Worm (Caenorhabditis elegans) whole organism, L2 larva: ENCODE results near the gene str-14.

Experiments used
- R02D3.7 ChIP-seq: fragments of 150-350 bp; optimal IDR thresholded peaks from 2 replicates; lab custom pipeline; 2014; ENCODE audit warnings: missing biosample characterization, missing genetic modification characterization
- Y55F3AM.14 ChIP-seq: fragments of 200-800 bp; sonication (Bioruptor generic); optimal IDR thresholded peaks from 2 replicates; lab custom pipeline; 2018; ENCODE audit warnings: mild to moderate bottlenecking, missing genetic modification characterization, missing compliant biosample characterization
- ZK546.5 ChIP-seq: sonication (generic microtip); optimal IDR thresholded peaks from 2 replicates; lab custom pipeline; 2017; ENCODE audit warnings: missing biosample characterization, missing genetic modification characterization
- alr-1 ChIP-seq: fragments of 150-350 bp; optimal IDR thresholded peaks from 2 replicates; lab custom pipeline; 2014; ENCODE audit warnings: missing biosample characterization, missing genetic modification characterization
- aly-2 ChIP-seq: fragments of 150-350 bp; optimal IDR thresholded peaks from 2 replicates; lab custom pipeline; 2014; ENCODE audit warnings: missing biosample characterization, missing genetic modification characterization
- blmp-1 ChIP-seq: sonication (generic microtip); optimal IDR thresholded peaks from 2 replicates; lab custom pipeline; 2017; ENCODE audit warnings: missing genetic modification characterization, mild to moderate bottlenecking, missing compliant biosample characterization, antibody characterized with exemption, moderate library complexity; ENCODE audit not compliant: insufficient read depth
- ceh-16 ChIP-seq: fragments of 150-350 bp; optimal IDR thresholded peaks from 2 replicates; lab custom pipeline; 2014; ENCODE audit warnings: missing biosample characterization, missing genetic modification characterization
- crh-2 ChIP-seq: sonication (generic microtip); optimal IDR thresholded peaks from 2 replicates; lab custom pipeline; 2017; ENCODE audit warnings: missing biosample characterization, missing genetic modification characterization
- dmd-4 ChIP-seq: sonication (generic microtip); optimal IDR thresholded peaks from 2 replicates; lab custom pipeline; 2017; ENCODE audit warnings: missing biosample characterization, missing genetic modification characterization
- egl-27 ChIP-seq: sonication (generic microtip); optimal IDR thresholded peaks from 3 replicates; lab custom pipeline; 2017; ENCODE audit warnings: missing biosample characterization, missing genetic modification reagents, missing genetic modification characterization
- elt-1 ChIP-seq: fragments of 150-350 bp; optimal IDR thresholded peaks from 2 replicates; lab custom pipeline; 2014; ENCODE audit warnings: missing biosample characterization, missing genetic modification characterization
- elt-3 ChIP-seq: sonication (generic microtip); optimal IDR thresholded peaks from 2 replicates; lab custom pipeline; 2017; ENCODE audit warnings: missing biosample characterization, missing genetic modification characterization
- gmeb-1 ChIP-seq: fragments of 150-350 bp; optimal IDR thresholded peaks from 2 replicates; lab custom pipeline; 2014; ENCODE audit warnings: missing biosample characterization, missing genetic modification characterization
- lin-13 ChIP-seq: fragments of 150-350 bp; optimal IDR thresholded peaks from 2 replicates; lab custom pipeline; 2014; ENCODE audit warnings: missing biosample characterization, missing genetic modification reagents, missing genetic modification characterization
- lin-39 ChIP-seq: fragments of 150-350 bp; optimal IDR thresholded peaks from 2 replicates; lab custom pipeline; 2014; ENCODE audit warnings: missing biosample characterization, missing genetic modification reagents, missing genetic modification characterization
- lsy-2 ChIP-seq, 2 experiments: fragments of 150-350 bp in 1 of 2; sonication (generic microtip) in 1 of 2; optimal IDR thresholded peaks; 2 replicates each; lab custom pipeline; 2014 to 2017; ENCODE audit warnings: missing biosample characterization in 2 of 2, missing genetic modification characterization in 2 of 2
- mbf-1 ChIP-seq: sonication (generic microtip); optimal IDR thresholded peaks from 2 replicates; lab custom pipeline; 2017; ENCODE audit warnings: missing biosample characterization, missing genetic modification characterization
- mdl-1 ChIP-seq, 2 experiments: fragments of 150-350 bp in 1 of 2; sonication (generic microtip) in 1 of 2; optimal IDR thresholded peaks; 2 replicates each; lab custom pipeline; 2017; ENCODE audit warnings: missing biosample characterization in 2 of 2, missing genetic modification characterization in 2 of 2
- nhr-10 ChIP-seq: sonication (generic microtip); optimal IDR thresholded peaks from 2 replicates; lab custom pipeline; 2017; ENCODE audit warnings: missing biosample characterization, missing genetic modification characterization
- nhr-11 ChIP-seq: fragments of 150-350 bp; optimal IDR thresholded peaks from 2 replicates; lab custom pipeline; 2014; ENCODE audit warnings: missing biosample characterization, missing genetic modification characterization
- nhr-12 ChIP-seq: fragments of 150-350 bp; optimal IDR thresholded peaks from 2 replicates; lab custom pipeline; 2014; ENCODE audit warnings: missing biosample characterization, missing genetic modification characterization
- nhr-129 ChIP-seq: fragments of 150-350 bp; optimal IDR thresholded peaks from 2 replicates; lab custom pipeline; 2014; ENCODE audit warnings: missing biosample characterization, missing genetic modification characterization
- nhr-21 ChIP-seq: fragments of 150-350 bp; optimal IDR thresholded peaks from 2 replicates; lab custom pipeline; 2014; ENCODE audit warnings: missing biosample characterization, missing genetic modification characterization
- nhr-237 ChIP-seq: fragments of 150-350 bp; optimal IDR thresholded peaks from 2 replicates; lab custom pipeline; 2014; ENCODE audit warnings: missing biosample characterization, missing genetic modification characterization
- nhr-25 ChIP-seq: fragments of 150-350 bp; sonication (generic microtip); optimal IDR thresholded peaks from 3 replicates; lab custom pipeline; 2014; ENCODE audit warnings: missing biosample characterization, missing genetic modification characterization
- nhr-77 ChIP-seq: fragments of 150-350 bp; optimal IDR thresholded peaks from 2 replicates; lab custom pipeline; 2014; ENCODE audit warnings: missing biosample characterization, missing genetic modification characterization
- peb-1 ChIP-seq: fragments of 150-350 bp; optimal IDR thresholded peaks from 2 replicates; lab custom pipeline; 2014; ENCODE audit warnings: missing biosample characterization, missing genetic modification characterization
- skn-1 ChIP-seq: sonication (generic microtip); optimal IDR thresholded peaks from 2 replicates; lab custom pipeline; 2017; ENCODE audit warnings: missing biosample characterization, missing genetic modification characterization
- sma-3 ChIP-seq: sonication (generic microtip); optimal IDR thresholded peaks from 2 replicates; lab custom pipeline; 2016; ENCODE audit warnings: missing genetic modification reagents, missing genetic modification characterization, missing compliant biosample characterization
- sma-9 ChIP-seq, 2 experiments: fragments of 150-350 bp in 1 of 2; sonication (generic microtip) in 1 of 2; optimal IDR thresholded peaks; 2 replicates each; lab custom pipeline; 2014 to 2016; ENCODE audit warnings: missing genetic modification characterization in 2 of 2, mild to moderate bottlenecking in 1 of 2, missing biosample characterization in 1 of 2, missing compliant biosample characterization in 1 of 2, missing genetic modification reagents in 1 of 2, moderate library complexity in 1 of 2
- snpc-4 ChIP-seq: fragments of 150-350 bp; optimal IDR thresholded peaks from 2 replicates; lab custom pipeline; 2014; ENCODE audit warnings: missing biosample characterization, missing genetic modification characterization
- unc-39 ChIP-seq: fragments of 150-350 bp; optimal IDR thresholded peaks from 2 replicates; lab custom pipeline; 2014; ENCODE audit warnings: missing biosample characterization, missing genetic modification characterization
- unc-55 ChIP-seq: fragments of 150-350 bp; sonication (generic microtip); optimal IDR thresholded peaks from 3 replicates; lab custom pipeline; 2014; ENCODE audit warnings: missing biosample characterization, missing genetic modification reagents, missing genetic modification characterization
- unc-62 ChIP-seq: fragments of 150-350 bp; optimal IDR thresholded peaks from 2 replicates; lab custom pipeline; 2014; ENCODE audit warnings: missing biosample characterization, missing genetic modification reagents, missing genetic modification characterization
- ztf-1 ChIP-seq: fragments of 200-800 bp; sonication (Bioruptor generic); conservative IDR thresholded peaks from 2 replicates; pipeline ENCODE4 v1.3.6; 2022; ENCODE audit warnings: missing genetic modification characterization, missing compliant biosample characterization

Gene str-14

DNA sequence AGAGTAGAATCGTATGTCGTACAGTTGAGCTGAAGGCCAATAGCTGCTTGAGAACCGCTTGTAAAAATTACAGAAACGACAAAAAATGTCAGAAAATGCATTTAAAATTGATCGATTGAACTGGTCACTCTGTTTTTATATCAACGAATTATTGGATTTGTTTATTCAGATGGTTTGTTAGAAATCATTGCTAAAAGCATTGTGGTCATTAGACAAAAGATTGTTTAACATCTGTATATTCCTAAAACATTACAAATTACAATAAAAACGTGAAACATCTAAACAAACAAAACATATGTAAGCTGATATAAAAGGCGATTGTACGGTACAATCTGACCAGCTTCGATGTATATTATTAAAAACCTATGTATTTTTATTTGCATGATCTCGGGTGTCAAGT, 19.5 kb downstream of the str-14 start, which contains the start of the genes F26D2.13 and F26D2.14:
F26D2.13 (minus strand) TSS at position 101 of the 400 bp plus-strand sequence.
F26D2.14 (plus strand) TSS at position 346 of the 400 bp plus-strand sequence.
- no peak for TF ChIP-seq lsy-2 (tag; optimal IDR thresholded peaks at IDR 0.05; lab: Kevin White, UChicago)

DNA sequence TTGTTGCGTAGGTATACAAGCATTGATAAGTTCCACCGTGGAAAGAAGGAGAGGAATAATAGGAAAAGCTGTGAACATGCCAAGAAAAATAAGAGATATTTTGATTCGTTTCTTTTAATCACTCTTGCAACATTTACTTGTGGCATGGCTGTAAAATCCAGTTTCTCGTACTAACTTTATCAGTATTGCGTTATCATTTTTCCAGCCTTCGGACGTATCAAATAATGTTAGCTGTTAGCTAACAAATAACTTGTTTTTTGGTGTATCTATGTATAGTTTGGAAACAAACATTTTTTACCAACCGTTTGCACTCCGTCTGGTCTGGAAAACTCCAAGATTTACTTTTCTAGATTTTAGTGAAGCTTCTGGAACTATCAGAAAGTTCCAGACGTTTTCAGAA, 21.5 kb downstream of the str-14 start, which contains the start of gene clec-234:
clec-234 (minus strand) TSS at position 101 of the 400 bp plus-strand sequence.
- TF ChIP-seq nhr-237 (tag; lab: Kevin White, UChicago) = no peak
- TF ChIP-seq skn-1 (tag; lab: Kevin White, UChicago) = no peak
- TF ChIP-seq nhr-11 = no peak
- TF ChIP-seq lin-13 (GFP tag; lab: Kevin White, UChicago) = no peak
- TF ChIP-seq lsy-2 (tag; optimal IDR thresholded peaks at IDR 0.05; lab: Kevin White, UChicago) = no peak
- TF ChIP-seq unc-39 (tag; lab: Kevin White, UChicago) = no peak
- TF ChIP-seq nhr-25 (tag; lab: Kevin White, UChicago) = no peak
- no peak for TF ChIP-seq mdl-1 (tag; optimal IDR thresholded peaks at IDR 0.05; lab: Kevin White, UChicago)
- no peak for TF ChIP-seq mbf-1
- TF ChIP-seq unc-55 (GFP tag; lab: Kevin White, UChicago) = no peak
- no peak for TF ChIP-seq ztf-1
- no peak for TF ChIP-seq lin-39
- no peak for TF ChIP-seq elt-3 (tag; lab: Kevin White, UChicago)
- no peak for TF ChIP-seq sma-3 (GFP tag; lab: Kevin White, UChicago)
- TF ChIP-seq blmp-1 = no peak
- TF ChIP-seq nhr-21 (tag; lab: Kevin White, UChicago) = no peak
- TF ChIP-seq nhr-77 (tag; lab: Kevin White, UChicago) = no peak
- no peak for TF ChIP-seq Y55F3AM.14 (GFP tag; lab: Kevin White, UChicago)
- TF ChIP-seq, all 48 proteins: peak for 0

DNA sequence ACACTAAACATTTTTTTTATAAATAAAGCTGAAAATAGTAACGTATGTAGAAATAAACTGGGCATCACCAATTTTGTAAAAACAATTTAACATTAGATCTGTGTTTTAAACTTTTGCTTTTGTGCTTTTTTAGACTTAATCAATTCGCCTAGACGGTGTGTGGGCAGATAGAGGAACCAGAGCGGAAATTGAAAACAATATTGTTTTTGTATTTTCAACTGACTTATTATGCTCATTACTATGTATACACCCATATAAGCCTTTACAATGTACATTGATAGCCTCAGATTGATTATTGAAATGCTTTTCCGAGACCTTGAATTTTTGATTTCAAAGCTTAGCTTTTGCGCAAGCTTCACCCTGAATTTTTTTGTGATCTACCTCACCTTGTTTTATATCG, 25.0 kb downstream of the str-14 start, which contains the start of gene str-73:
str-73 (plus strand) TSS at position 301 of the 400 bp plus-strand sequence.
- no peak for TF ChIP-seq Y55F3AM.14 (GFP tag; lab: Kevin White, UChicago)
- no peak for TF ChIP-seq nhr-12
- no peak for TF ChIP-seq gmeb-1
- no peak for TF ChIP-seq egl-27 (tag; lab: Kevin White, UChicago)
- no peak for TF ChIP-seq elt-1 (tag; lab: Kevin White, UChicago)
- no peak for TF ChIP-seq R02D3.7 (tag; lab: Kevin White, UChicago)
- TF ChIP-seq aly-2 (tag; lab: Kevin White, UChicago) = no peak
- no peak for TF ChIP-seq nhr-25 (tag; lab: Kevin White, UChicago)
- no peak for TF ChIP-seq nhr-129 (tag; lab: Kevin White, UChicago)
- no peak for TF ChIP-seq unc-55 (GFP tag; lab: Kevin White, UChicago)
- no peak for TF ChIP-seq snpc-4
- TF ChIP-seq dmd-4 (tag; lab: Kevin White, UChicago) = no peak
- no peak for TF ChIP-seq crh-2 (tag; lab: Kevin White, UChicago)

DNA sequence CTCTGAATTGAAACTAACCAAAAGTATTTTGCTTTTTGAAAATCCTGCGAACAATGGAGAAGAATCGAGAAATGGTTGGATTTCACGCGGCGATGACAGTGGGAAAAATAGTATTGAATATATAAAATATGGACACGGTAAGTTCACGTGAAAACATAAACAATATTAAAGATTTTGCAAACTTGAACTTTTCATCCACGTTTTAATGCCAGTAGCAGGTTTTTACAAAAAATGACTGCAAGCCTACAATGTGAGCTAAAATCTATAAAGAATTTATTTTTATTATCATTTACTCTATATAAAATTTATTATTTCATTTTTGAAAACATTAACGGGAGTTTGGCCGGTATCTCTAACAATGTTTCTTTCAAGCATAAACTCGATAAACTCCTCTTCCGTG, 25.5 kb downstream of the str-14 start, which contains the start of gene F26D2.10:
F26D2.10 (minus strand) TSS at position 101 of the 400 bp plus-strand sequence.
- TF ChIP-seq ZK546.5 (tag; lab: Kevin White, UChicago) = no peak
- no peak for TF ChIP-seq mbf-1
- TF ChIP-seq peb-1 (tag; lab: Kevin White, UChicago) = no peak
- no peak for TF ChIP-seq nhr-25 (tag; lab: Kevin White, UChicago)
- TF ChIP-seq R02D3.7 (tag; lab: Kevin White, UChicago) = no peak
- no peak for TF ChIP-seq sma-9 (GFP tag; optimal IDR thresholded peaks at IDR 0.05; lab: Kevin White, UChicago)
- no peak for TF ChIP-seq sma-9 (tag; optimal IDR thresholded peaks at IDR 0.05; lab: Kevin White, UChicago)
- TF ChIP-seq nhr-10 (tag; lab: Kevin White, UChicago) = no peak
- TF ChIP-seq lin-13 (GFP tag; lab: Kevin White, UChicago) = no peak
- TF ChIP-seq ceh-16 (tag; lab: Kevin White, UChicago) = no peak
- TF ChIP-seq unc-62 (GFP tag; lab: Kevin White, UChicago) = no peak
- no peak for TF ChIP-seq alr-1 (tag; lab: Kevin White, UChicago)
